Worm (Caenorhabditis elegans) whole organism, L1 larva: ENCODE data around the gene Y59H11AM.1.

Source experiments
- C16A3.4 ChIP-seq: fragments of 150-350 bp; optimal IDR thresholded peaks from 2 replicates; lab custom pipeline; 2014; ENCODE audit warnings: missing biosample characterization, missing genetic modification characterization
- F16B12.6 ChIP-seq: fragments of 150-350 bp; optimal IDR thresholded peaks from 2 replicates; lab custom pipeline; 2014; ENCODE audit warnings: missing biosample characterization, missing genetic modification characterization
- alr-1 ChIP-seq: fragments of 200-800 bp; sonication (Bioruptor generic); optimal IDR thresholded peaks from 2 replicates; lab custom pipeline; 2018; ENCODE audit warnings: borderline replicate concordance, mild to moderate bottlenecking, missing genetic modification characterization, missing compliant biosample characterization
- aly-2 ChIP-seq: fragments of 150-350 bp; optimal IDR thresholded peaks from 2 replicates; lab custom pipeline; 2014; ENCODE audit warnings: missing biosample characterization, missing genetic modification characterization
- blmp-1 ChIP-seq: fragments of 150-350 bp; optimal IDR thresholded peaks from 2 replicates; lab custom pipeline; 2014; ENCODE audit warnings: missing biosample characterization, missing genetic modification characterization
- ceh-8 ChIP-seq: fragments of 200-800 bp; sonication (Bioruptor generic); optimal IDR thresholded peaks from 2 replicates; lab custom pipeline; 2018; ENCODE audit warnings: mild to moderate bottlenecking, missing genetic modification characterization, moderate library complexity, missing compliant biosample characterization
- ces-1 ChIP-seq: fragments of 150-350 bp; optimal IDR thresholded peaks from 2 replicates; lab custom pipeline; 2014; ENCODE audit warnings: missing biosample characterization, missing genetic modification reagents, missing genetic modification characterization
- dpl-1 ChIP-seq, 3 experiments: fragments of 150-350 bp in 2 of 3; sonication (generic microtip) in 1 of 3; optimal IDR thresholded peaks; 2 replicates each; lab custom pipeline; 2014 to 2017; ENCODE audit warnings: missing biosample characterization in 3 of 3, missing genetic modification characterization in 3 of 3, missing genetic modification reagents in 3 of 3
- efl-1 ChIP-seq, 4 experiments: fragments of 150-350 bp; optimal IDR thresholded peaks in 3 of 4; peaks in 1 of 4; 1 replicate in 1 of 4; 2 replicates in 3 of 4; lab custom pipeline; 2014; ENCODE audit warnings: missing biosample characterization in 2 of 4, missing genetic modification characterization in 2 of 4, missing genetic modification reagents in 2 of 4
- efl-3 ChIP-seq: fragments of 200-800 bp; sonication (Bioruptor generic); optimal IDR thresholded peaks from 2 replicates; lab custom pipeline; 2018; ENCODE audit warnings: mild to moderate bottlenecking, missing genetic modification characterization, missing compliant biosample characterization
- egl-13 ChIP-seq: sonication (generic microtip); optimal IDR thresholded peaks from 2 replicates; lab custom pipeline; 2016; ENCODE audit warnings: missing genotype, missing genetic modification reagents, missing genetic modification characterization, missing compliant biosample characterization
- elt-2 ChIP-seq: sonication (generic microtip); optimal IDR thresholded peaks from 2 replicates; lab custom pipeline; 2016; ENCODE audit warnings: missing genetic modification characterization, mild to moderate bottlenecking, inconsistent platforms, missing compliant biosample characterization, missing genetic modification reagents
- ets-5 ChIP-seq: fragments of 200-800 bp; sonication (Bioruptor generic); IDR thresholded peaks from 2 replicates; pipeline ENCODE4 v1.3.6; 2022; ENCODE audit warnings: missing genetic modification characterization, missing compliant biosample characterization
- fkh-4 ChIP-seq: sonication (generic microtip); optimal IDR thresholded peaks from 2 replicates; lab custom pipeline; 2016; ENCODE audit warnings: missing compliant biosample characterization, missing genetic modification characterization, borderline replicate concordance
- fkh-8 ChIP-seq: sonication (generic microtip); optimal IDR thresholded peaks from 2 replicates; lab custom pipeline; 2016; ENCODE audit warnings: mild to moderate bottlenecking, missing genetic modification characterization, missing compliant biosample characterization
- hlh-17 ChIP-seq: fragments of 200-800 bp; sonication (Bioruptor generic); optimal IDR thresholded peaks from 2 replicates; lab custom pipeline; 2018; ENCODE audit warnings: missing genetic modification characterization, mild to moderate bottlenecking, missing compliant biosample characterization, moderate library complexity, borderline replicate concordance
- hpl-2 ChIP-seq: fragments of 150-350 bp; optimal IDR thresholded peaks from 2 replicates; lab custom pipeline; 2014; ENCODE audit warnings: missing biosample characterization, missing genetic modification reagents, missing genetic modification characterization
- irx-1 ChIP-seq: sonication (generic microtip); optimal IDR thresholded peaks from 2 replicates; lab custom pipeline; 2016; ENCODE audit warnings: missing genetic modification characterization, missing compliant biosample characterization
- jun-1 ChIP-seq: fragments of 150-350 bp; optimal IDR thresholded peaks from 2 replicates; lab custom pipeline; 2014; ENCODE audit warnings: missing biosample characterization, missing genetic modification reagents, missing genetic modification characterization
- lin-13 ChIP-seq: fragments of 150-350 bp; optimal IDR thresholded peaks from 2 replicates; lab custom pipeline; 2014; ENCODE audit warnings: missing biosample characterization, missing genetic modification reagents, missing genetic modification characterization
- lin-14 ChIP-seq: fragments of 200-800 bp; sonication (Bioruptor generic); optimal IDR thresholded peaks from 2 replicates; lab custom pipeline; 2018; ENCODE audit warnings: mild to moderate bottlenecking, missing genetic modification characterization, moderate library complexity, missing compliant biosample characterization
- lin-35 ChIP-seq, 2 experiments: fragments of 150-350 bp; optimal IDR thresholded peaks; 2 replicates each; lab custom pipeline; 2014; ENCODE audit warnings: missing biosample characterization in 2 of 2, missing genetic modification characterization in 2 of 2, missing genetic modification reagents in 2 of 2
- lin-39 ChIP-seq: fragments of 150-350 bp; optimal IDR thresholded peaks from 2 replicates; lab custom pipeline; 2014; ENCODE audit warnings: missing biosample characterization, missing genetic modification reagents, missing genetic modification characterization
- lir-3 ChIP-seq: sonication (generic microtip); optimal IDR thresholded peaks from 2 replicates; lab custom pipeline; 2016; ENCODE audit warnings: mild to moderate bottlenecking, missing genetic modification characterization, moderate library complexity, missing compliant biosample characterization; ENCODE audit not compliant: poor library complexity
- lsy-2 ChIP-seq, 2 experiments: fragments of 150-350 bp; optimal IDR thresholded peaks; 2 replicates each; lab custom pipeline; 2014; ENCODE audit warnings: missing biosample characterization in 2 of 2, missing genetic modification characterization in 2 of 2
- mdl-1 ChIP-seq, 2 experiments: fragments of 150-350 bp; optimal IDR thresholded peaks; 2 replicates each; lab custom pipeline; 2014 to 2017; ENCODE audit warnings: missing biosample characterization in 2 of 2, missing genetic modification characterization in 2 of 2, inconsistent platforms in 1 of 2
- mep-1 ChIP-seq: fragments of 150-350 bp; optimal IDR thresholded peaks from 2 replicates; lab custom pipeline; 2014; ENCODE audit warnings: missing biosample characterization, missing genetic modification characterization
- nhr-11 ChIP-seq: fragments of 150-350 bp; optimal IDR thresholded peaks from 2 replicates; lab custom pipeline; 2014; ENCODE audit warnings: missing biosample characterization, missing genetic modification characterization
- nhr-12 ChIP-seq: sonication (generic microtip); optimal IDR thresholded peaks from 2 replicates; lab custom pipeline; 2017; ENCODE audit warnings: missing biosample characterization, missing genetic modification characterization
- nhr-19 ChIP-seq: fragments of 200-800 bp; sonication (Bioruptor generic); conservative IDR thresholded peaks from 2 replicates; pipeline ENCODE4 v1.3.6; 2022; ENCODE audit warnings: missing genetic modification characterization, missing compliant biosample characterization
- nhr-237 ChIP-seq: fragments of 150-350 bp; optimal IDR thresholded peaks from 2 replicates; lab custom pipeline; 2014; ENCODE audit warnings: missing biosample characterization, missing genetic modification characterization
- nhr-28 ChIP-seq: fragments of 150-350 bp; optimal IDR thresholded peaks from 2 replicates; lab custom pipeline; 2014; ENCODE audit warnings: missing biosample characterization, missing genetic modification characterization
- nhr-47 ChIP-seq: sonication (generic microtip); optimal IDR thresholded peaks from 2 replicates; lab custom pipeline; 2016; ENCODE audit warnings: mild to moderate bottlenecking, missing genetic modification characterization, moderate library complexity, missing compliant biosample characterization
- nhr-71 ChIP-seq: sonication (generic microtip); optimal IDR thresholded peaks from 2 replicates; lab custom pipeline; 2016; ENCODE audit warnings: mild to moderate bottlenecking, missing genetic modification characterization, moderate library complexity, missing compliant biosample characterization
- nhr-76 ChIP-seq: sonication (generic microtip); optimal IDR thresholded peaks from 2 replicates; lab custom pipeline; 2017; ENCODE audit warnings: missing biosample characterization, missing genetic modification characterization
- nhr-84 ChIP-seq: sonication (generic microtip); optimal IDR thresholded peaks from 2 replicates; lab custom pipeline; 2017; ENCODE audit warnings: missing biosample characterization, missing genetic modification characterization
- nhr-85 ChIP-seq: sonication (generic microtip); peaks from one replicate; lab custom pipeline; 2016; ENCODE audit warnings: missing genetic modification characterization, inconsistent platforms, missing compliant biosample characterization
- pag-3 ChIP-seq: sonication (generic microtip); optimal IDR thresholded peaks from 2 replicates; lab custom pipeline; 2017; ENCODE audit warnings: missing genetic modification characterization, mild to moderate bottlenecking, missing compliant biosample characterization, antibody characterized with exemption, borderline replicate concordance; ENCODE audit not compliant: insufficient read depth
- pqm-1 ChIP-seq: sonication (generic microtip); optimal IDR thresholded peaks from 3 replicates; lab custom pipeline; 2017; ENCODE audit warnings: missing biosample characterization, missing genetic modification characterization
- skn-1 ChIP-seq: fragments of 150-350 bp; optimal IDR thresholded peaks from 2 replicates; lab custom pipeline; 2014; ENCODE audit warnings: missing biosample characterization, missing genetic modification characterization
- snu-23 ChIP-seq: sonication (generic microtip); optimal IDR thresholded peaks from 2 replicates; lab custom pipeline; 2016; ENCODE audit warnings: missing genetic modification characterization, missing compliant biosample characterization
- sox-4 ChIP-seq: sonication (generic microtip); optimal IDR thresholded peaks from 2 replicates; lab custom pipeline; 2016; ENCODE audit warnings: missing genetic modification characterization, missing compliant biosample characterization
- sptf-1 ChIP-seq: fragments of 150-350 bp; optimal IDR thresholded peaks from 2 replicates; lab custom pipeline; 2014; ENCODE audit warnings: missing biosample characterization, missing genetic modification characterization
- sup-37 ChIP-seq: fragments of 200-800 bp; sonication (Bioruptor generic); optimal IDR thresholded peaks from 2 replicates; lab custom pipeline; 2018; ENCODE audit warnings: mild to moderate bottlenecking, missing genetic modification characterization, missing compliant biosample characterization
- swsn-7 ChIP-seq: sonication (generic microtip); optimal IDR thresholded peaks from 2 replicates; lab custom pipeline; 2016; ENCODE audit warnings: missing genetic modification characterization, missing compliant biosample characterization
- tbx-2 ChIP-seq: sonication (generic microtip); optimal IDR thresholded peaks from 2 replicates; lab custom pipeline; 2016; ENCODE audit warnings: missing genetic modification characterization, missing compliant biosample characterization
- unc-130 ChIP-seq: fragments of 150-350 bp; optimal IDR thresholded peaks from 2 replicates; lab custom pipeline; 2017; ENCODE audit warnings: missing biosample characterization, missing genetic modification characterization, inconsistent platforms
- unc-30 ChIP-seq: sonication (generic microtip); optimal IDR thresholded peaks from 2 replicates; lab custom pipeline; 2017; ENCODE audit warnings: missing biosample characterization, missing genetic modification characterization
- unc-62 ChIP-seq: fragments of 150-350 bp; optimal IDR thresholded peaks from 2 replicates; lab custom pipeline; 2014; ENCODE audit warnings: missing biosample characterization, missing genetic modification reagents, missing genetic modification characterization
- unc-98 ChIP-seq: fragments of 200-800 bp; sonication (Bioruptor generic); IDR thresholded peaks from 2 replicates; pipeline ENCODE4 v1.3.6; 2022; ENCODE audit warnings: missing genetic modification characterization, missing compliant biosample characterization
- xbp-1 ChIP-seq: sonication (generic microtip); optimal IDR thresholded peaks from 2 replicates; lab custom pipeline; 2016; ENCODE audit warnings: missing genetic modification characterization, missing compliant biosample characterization
- zip-4 ChIP-seq: fragments of 200-800 bp; sonication (Bioruptor generic); optimal IDR thresholded peaks from 2 replicates; lab custom pipeline; 2018; ENCODE audit warnings: mild to moderate bottlenecking, missing genetic modification characterization, moderate library complexity, missing compliant biosample characterization
- ztf-4 ChIP-seq: fragments of 150-350 bp; optimal IDR thresholded peaks from 2 replicates; lab custom pipeline; 2014; ENCODE audit warnings: missing biosample characterization, missing genetic modification characterization

Y59H11AM.1 gene

DNA sequence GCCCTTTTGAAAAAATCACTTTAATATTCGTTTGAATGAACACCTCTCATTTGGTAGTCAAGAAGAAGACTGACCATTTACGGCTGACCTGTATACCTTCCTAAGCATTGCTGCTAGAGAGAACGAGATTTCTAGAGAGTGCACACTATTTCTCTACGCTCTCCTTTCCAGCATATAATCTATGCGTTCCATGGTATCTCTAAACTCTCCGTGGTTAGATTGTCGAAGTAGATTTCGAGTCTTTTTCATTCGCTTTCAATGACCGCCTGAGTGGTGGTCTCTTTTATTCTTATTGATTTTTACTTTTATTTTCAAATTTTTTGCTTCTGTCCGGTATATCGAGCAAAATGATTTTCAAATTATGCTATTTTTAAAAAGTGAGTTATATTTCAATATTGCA, 26.3 kb downstream of the Y59H11AM.1 start:
- TF ChIP-seq hlh-17 (GFP tag; lab: Kevin White, UChicago) (no peak), unc-98 (GFP tag; lab: Robert Waterston, UW) (no peak), sup-37 (GFP tag; lab: Kevin White, UChicago) (no peak), F16B12.6 (no peak), hpl-2 (no peak), nhr-85 (tag; lab: Kevin White, UChicago) (peak; percentile 19), nhr-84 (tag; lab: Kevin White, UChicago) (no peak), unc-130 (tag; lab: Kevin White, UChicago) (no peak), xbp-1 (tag; lab: Kevin White, UChicago) (no peak), nhr-28 (tag; lab: Kevin White, UChicago) (no peak), skn-1 (tag; lab: Kevin White, UChicago) (no peak), ceh-8 (GFP tag; lab: Kevin White, UChicago) (no peak), fkh-4 (tag; lab: Kevin White, UChicago) (no peak), nhr-71 (tag; lab: Kevin White, UChicago) (peak; percentile 40), sptf-1 (no peak), blmp-1 (tag; lab: Kevin White, UChicago) (peak; percentile 86), sox-4 (tag; lab: Kevin White, UChicago) (no peak), lin-35 (GFP tag; optimal IDR thresholded peaks at IDR 0.05; lab: Kevin White, UChicago) (peak; percentile 2 to 36), swsn-7 (peak; percentile 14), lir-3 (peak; percentile 0), efl-1 (optimal IDR thresholded peaks at IDR 0.05; lab: Kevin White, UChicago) (peak; percentile 63 to 82), efl-1 (GFP tag; optimal IDR thresholded peaks at IDR 0.05 in 1 of 2; lab: Kevin White, UChicago) (peak in 1 of 2 experiments; percentile 12), aly-2 (tag; lab: Kevin White, UChicago) (no peak), pag-3 (tag; lab: Kevin White, UChicago) (no peak), lin-39 (tag; lab: Kevin White, UChicago) (no peak), unc-30 (tag; lab: Kevin White, UChicago) (no peak), snu-23 (GFP tag; lab: Kevin White, UChicago) (peak; percentile 48), nhr-76 (tag; lab: Kevin White, UChicago) (no peak), pqm-1 (tag; lab: Kevin White, UChicago) (no peak), alr-1 (tag; lab: Kevin White, UChicago) (no peak), nhr-11 (no peak), dpl-1 (GFP tag; optimal IDR thresholded peaks at IDR 0.05; lab: Kevin White, UChicago) (peak in 1 of 3 experiments; percentile 21), nhr-12 (no peak), C16A3.4 (tag; lab: Kevin White, UChicago) (no peak), ztf-4 (tag; lab: Kevin White, UChicago) (no peak), lin-13 (GFP tag; lab: Kevin White, UChicago) (no peak), fkh-8 (tag; lab: Kevin White, UChicago) (no peak), zip-4 (GFP tag; lab: Kevin White, UChicago) (no peak), jun-1 (tag; lab: Kevin White, UChicago) (no peak), lin-14 (peak; percentile 62), egl-13 (tag; lab: Kevin White, UChicago) (no peak), nhr-19 (GFP tag; lab: Robert Waterston, UW) (no peak), ets-5 (no peak), tbx-2 (tag; lab: Kevin White, UChicago) (no peak), irx-1 (tag; lab: Kevin White, UChicago) (no peak), unc-62 (GFP tag; lab: Kevin White, UChicago) (no peak), ces-1 (GFP tag; lab: Kevin White, UChicago) (no peak), nhr-47 (tag; lab: Kevin White, UChicago) (peak; percentile 10), nhr-237 (tag; lab: Kevin White, UChicago) (no peak), elt-2 (no peak), mep-1 (tag; lab: Kevin White, UChicago) (peak; percentile 58), efl-3 (GFP tag; lab: Kevin White, UChicago) (no peak), mdl-1 (tag; optimal IDR thresholded peaks at IDR 0.05; lab: Kevin White, UChicago) (peak in 1 of 2 experiments; percentile 4), lsy-2 (tag; optimal IDR thresholded peaks at IDR 0.05; lab: Kevin White, UChicago) (peak; percentile 29 to 58)
